Fruit fly (Drosophila melanogaster): ENCODE results near the gene CG13919.

The CG13919 gene

DNA sequence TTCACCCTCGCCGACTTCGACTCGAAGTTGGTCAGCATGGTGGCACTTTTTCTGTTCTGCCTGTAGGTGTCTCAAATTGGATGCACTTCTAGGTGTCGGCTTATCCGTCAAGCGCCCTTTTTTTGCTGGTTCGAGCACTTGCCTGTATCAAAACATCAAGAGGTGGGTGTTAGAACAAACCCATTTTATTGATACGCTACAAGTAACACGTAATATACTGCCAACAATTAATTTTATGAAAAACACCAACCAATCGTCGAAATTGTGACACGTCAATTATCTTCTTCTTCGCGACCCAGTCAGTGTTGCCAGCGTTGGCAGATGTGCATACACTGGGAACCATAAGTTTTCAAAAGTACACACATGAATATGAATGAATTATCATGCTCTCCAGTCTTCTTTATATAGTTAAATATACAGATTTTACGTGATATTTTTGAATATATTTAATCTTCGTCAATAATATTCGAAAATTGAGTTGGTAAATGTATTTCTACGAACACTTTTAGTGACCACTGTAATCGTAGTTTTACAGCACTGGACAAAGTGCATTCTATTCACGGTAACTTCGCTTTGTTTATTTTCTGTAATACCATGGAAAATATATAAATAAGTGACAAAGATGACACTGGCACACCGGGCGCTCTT lies at the start of gene CG13919, which contains the start of gene alphaCOP (continued):
- TF ChIP-seq Dll (GFP tag; IDR thresholded peaks at IDR 0.05; ENCODE audit: partially characterized antibody), result peak; percentile 44; the same call in 2 of the 4 replicates
- TF ChIP-seq gro (GFP tag; optimal IDR thresholded peaks at IDR 0.05), result peak; percentile 86
- peak; percentile 84 for TF ChIP-seq Dad (GFP tag; optimal IDR thresholded peaks at IDR 0.05)
- peak; percentile 95 for TF ChIP-seq ind (GFP tag; optimal IDR thresholded peaks at IDR 0.05)
- TF ChIP-seq CG2199 (GFP tag; IDR thresholded peaks at IDR 0.05), result peak; percentile 69; the same call in 1 of the 3 replicates
- TF ChIP-seq gem (tag; optimal IDR thresholded peaks at IDR 0.05), result peak; percentile 98
- TF ChIP-seq CG2712 (tag; optimal IDR thresholded peaks at IDR 0.05), result peak; percentile 99
- TF ChIP-seq luna (GFP tag; optimal IDR thresholded peaks at IDR 0.05), result peak; percentile 72
- peak; percentile 60 for TF ChIP-seq CG3163 (GFP tag; optimal IDR thresholded peaks at IDR 0.05)
- peak; percentile 96 for TF ChIP-seq CG10209 (GFP tag; optimal IDR thresholded peaks at IDR 0.05)
- TF ChIP-seq aop (GFP tag; IDR thresholded peaks at IDR 0.05), result peak; percentile 80
- TF ChIP-seq wek (GFP tag; optimal IDR thresholded peaks at IDR 0.05), result peak; percentile 70
- peak; percentile 90 for TF ChIP-seq odd (GFP tag; optimal IDR thresholded peaks at IDR 0.05)
- TF ChIP-seq toy (GFP tag; IDR thresholded peaks at IDR 0.05), result peak; percentile 92
- peak; percentile 98 for TF ChIP-seq lilli (GFP tag; optimal IDR thresholded peaks at IDR 0.05)
- peak; percentile 98 for TF ChIP-seq otp (GFP tag; IDR thresholded peaks at IDR 0.05)
- TF ChIP-seq cas (GFP tag; IDR thresholded peaks at IDR 0.05), result peak; percentile 93
- TF ChIP-seq inv (GFP tag; IDR thresholded peaks at IDR 0.05; ENCODE audit: partially characterized antibody), result 0 out of 2 replicates have a peak, but pooled peaks have one; percentile 12
- TF ChIP-seq pros (GFP tag; optimal IDR thresholded peaks at IDR 0.05), result peak; percentile 27
- TF ChIP-seq Ssrp (tag; optimal IDR thresholded peaks at IDR 0.05), result peak; percentile 96
- peak; percentile 96 for TF ChIP-seq dmrt99B (tag; optimal IDR thresholded peaks at IDR 0.05)
- TF ChIP-seq H2.0 (GFP tag; IDR thresholded peaks at IDR 0.05), result peak; percentile 98
- TF ChIP-seq CG15073 (GFP tag; optimal IDR thresholded peaks at IDR 0.05), result peak; percentile 78
- TF ChIP-seq gsb (GFP tag; IDR thresholded peaks at IDR 0.05), result peak; percentile 93
- TF ChIP-seq CG9797 (GFP tag; optimal IDR thresholded peaks at IDR 0.05), result peak; percentile 32
- peak; percentile 90 for TF ChIP-seq CG15514 (GFP tag; optimal IDR thresholded peaks at IDR 0.05)
- TF ChIP-seq Side (GFP tag; optimal IDR thresholded peaks at IDR 0.05), result peak; percentile 67
- TF ChIP-seq Hand (GFP tag; optimal IDR thresholded peaks at IDR 0.05), result peak; percentile 91
- peak; percentile 83 for TF ChIP-seq Antp (GFP tag; optimal IDR thresholded peaks at IDR 0.05)
- peak; percentile 96 for TF ChIP-seq lbe (GFP tag; optimal IDR thresholded peaks at IDR 0.05)
- TF ChIP-seq bbx (GFP tag; IDR thresholded peaks at IDR 0.05; ENCODE audit: partially characterized antibody), result no peak
- peak; percentile 88 for TF ChIP-seq CG4820 (GFP tag; optimal IDR thresholded peaks at IDR 0.05)
- peak; percentile 98 for TF ChIP-seq CG14441 (GFP tag; IDR thresholded peaks at IDR 0.05)
- peak; percentile 90 for TF ChIP-seq ab (GFP tag; optimal IDR thresholded peaks at IDR 0.05)
- peak; percentile 95 for TF ChIP-seq gce (GFP tag; IDR thresholded peaks at IDR 0.05)
- peak; percentile 92 for TF ChIP-seq Rx (GFP tag; IDR thresholded peaks at IDR 0.05)
- peak; percentile 91 for TF ChIP-seq CG10979 (tag; optimal IDR thresholded peaks at IDR 0.05)
- TF ChIP-seq CG16863 (GFP tag; optimal IDR thresholded peaks at IDR 0.05), result peak; percentile 91
- peak; percentile 98 for TF ChIP-seq CG10366 (GFP tag; IDR thresholded peaks at IDR 0.05)
- peak; percentile 93 for TF ChIP-seq corto (GFP tag; optimal IDR thresholded peaks at IDR 0.05)
- TF ChIP-seq tap (tag; optimal IDR thresholded peaks at IDR 0.05), result peak; percentile 92
- peak; percentile 99 for TF ChIP-seq sens (GFP tag)
- TF ChIP-seq abd-A (tag; optimal IDR thresholded peaks at IDR 0.05), result no peak
- TF ChIP-seq D19B (GFP tag; optimal IDR thresholded peaks at IDR 0.05), result peak; percentile 86
- TF ChIP-seq h (optimal IDR thresholded peaks at IDR 0.05), result no peak
- TF ChIP-seq pho (GFP tag; optimal IDR thresholded peaks at IDR 0.05), result peak; percentile 93
- peak; percentile 7 for TF ChIP-seq ash1 (GFP tag; optimal IDR thresholded peaks at IDR 0.05)
- TF ChIP-seq CG6654 (GFP tag; optimal IDR thresholded peaks at IDR 0.05), result peak; percentile 69
- peak; percentile 75 for TF ChIP-seq CG1792 (GFP tag; optimal IDR thresholded peaks at IDR 0.05)
- TF ChIP-seq crc (GFP tag; optimal IDR thresholded peaks at IDR 0.05), result peak; percentile 85
